Fruit fly (Drosophila melanogaster) whole organism, wandering third instar larva: ENCODE results near the gene CG46519.
"Not testable (repeated sequence)": the region's sequence is repeated elsewhere in the genome, so short reads cannot be mapped to it uniquely, and the experiment has no call there.

Experiments
- Abd-B ChIP-seq: fragments of >200 bp; optimal IDR thresholded peaks from 2 replicates; lab custom pipeline; 2017; ENCODE audit warnings: missing biosample characterization, missing genetic modification characterization
- Jra ChIP-seq: sonication (Bioruptor generic); optimal IDR thresholded peaks from 2 replicates; lab custom pipeline; 2016; ENCODE audit warnings: missing biosample characterization, missing genetic modification characterization
- Rel ChIP-seq, 2 experiments: fragments of 200-800 bp; sonication (Bioruptor generic) in 1 of 2; optimal IDR thresholded peaks; 2 replicates in 1 of 2; 3 replicates in 1 of 2; lab custom pipeline; 2016 to 2019; ENCODE audit warnings: mild to moderate bottlenecking in 2 of 2, missing biosample characterization in 2 of 2, missing genetic modification characterization in 2 of 2, moderate library complexity in 1 of 2
- h ChIP-seq: fragments of 200-800 bp; sonication (Bioruptor generic); optimal IDR thresholded peaks from 3 replicates; lab custom pipeline; 2016; ENCODE audit warnings: missing biosample characterization, mild to moderate bottlenecking, missing genetic modification characterization

DNA sequence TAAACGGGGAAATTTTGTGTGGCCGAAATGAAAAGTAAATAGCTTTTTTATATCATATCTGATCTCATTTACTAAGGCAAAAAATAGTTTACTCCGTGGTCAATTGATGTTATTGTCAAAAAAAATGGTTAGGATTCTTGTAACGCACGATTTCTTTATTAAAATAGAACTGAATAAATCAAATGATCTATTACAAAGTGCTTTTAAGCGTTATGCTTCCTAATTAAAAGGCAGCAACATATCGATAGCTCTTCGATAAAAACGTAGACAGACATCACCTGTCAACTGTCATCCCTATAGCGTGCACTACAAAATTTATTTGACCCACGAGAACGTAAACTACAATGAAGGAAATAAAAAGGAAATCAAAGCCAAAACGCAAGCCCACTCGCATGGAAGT lies 9.9 kb downstream of the CG46519 start, which contains the start of gene CG46521:
- TF ChIP-seq Jra; h (GFP tag; lab: Kevin White, UChicago); Abd-B (GFP tag; lab: Kevin White, UChicago); Rel (GFP tag; optimal IDR thresholded peaks at IDR 0.05; lab: Kevin White, UChicago); Rel (tag; optimal IDR thresholded peaks at IDR 0.05; lab: Kevin White, UChicago): not testable (repeated sequence)
